Fruit fly (Drosophila melanogaster) whole organism, wandering third instar larva: ENCODE measurements around the gene CG11537.
A peak's percentile ranks its signal among the peaks of the same experiment; 100 is the strongest.

Experiments
- Abd-B ChIP-seq: fragments of >200 bp; optimal IDR thresholded peaks from 2 replicates; lab custom pipeline; 2017; ENCODE audit warnings: missing biosample characterization, missing genetic modification characterization
- CG9705 ChIP-seq: fragments of 200-800 bp; sonication (Bioruptor generic); optimal IDR thresholded peaks from 2 replicates; lab custom pipeline; 2018; ENCODE audit warnings: missing biosample characterization, mild to moderate bottlenecking, missing genetic modification characterization
- Dfd ChIP-seq: fragments of >200 bp; optimal IDR thresholded peaks from 2 replicates; lab custom pipeline; 2017; ENCODE audit warnings: missing biosample characterization, missing genetic modification characterization
- Dif ChIP-seq: fragments of 200-275, 200-300 bp; sonication (Bioruptor generic); optimal IDR thresholded peaks from 2 replicates; lab custom pipeline; 2018; ENCODE audit warnings: missing biosample characterization, missing genetic modification characterization; ENCODE audit not compliant: partially characterized antibody
- GATAd ChIP-seq: sonication (Bioruptor generic); optimal IDR thresholded peaks from 2 replicates; lab custom pipeline; 2016; ENCODE audit warnings: missing biosample characterization, missing genetic modification characterization
- HLH106 ChIP-seq: fragments of 200-800 bp; optimal IDR thresholded peaks from 3 replicates; lab custom pipeline; 2019; ENCODE audit warnings: missing biosample characterization, mild to moderate bottlenecking, missing genetic modification characterization, moderate library complexity
- Hnf4 ChIP-seq: fragments of 200-800 bp; sonication (Bioruptor generic); optimal IDR thresholded peaks from 2 replicates; lab custom pipeline; 2016; ENCODE audit warnings: missing biosample characterization, mild to moderate bottlenecking, missing genetic modification characterization
- Hr78 ChIP-seq: fragments of >200 bp; optimal IDR thresholded peaks from 2 replicates; lab custom pipeline; 2017; ENCODE audit warnings: missing biosample characterization, missing genetic modification characterization
- Hr83 ChIP-seq: fragments of 200-300 bp; sonication (Bioruptor generic); optimal IDR thresholded peaks from 2 replicates; lab custom pipeline; 2016; ENCODE audit warnings: missing biosample characterization, mild to moderate bottlenecking, missing genetic modification characterization, moderate library complexity; ENCODE audit not compliant: poor library complexity, severe bottlenecking
- Jra ChIP-seq: sonication (Bioruptor generic); optimal IDR thresholded peaks from 2 replicates; lab custom pipeline; 2016; ENCODE audit warnings: missing biosample characterization, missing genetic modification characterization
- Mio ChIP-seq: sonication (Bioruptor generic); optimal IDR thresholded peaks from 2 replicates; lab custom pipeline; 2016; ENCODE audit warnings: missing biosample characterization, missing genetic modification characterization
- Myc ChIP-seq: fragments of >200 bp; optimal IDR thresholded peaks from 2 replicates; lab custom pipeline; 2017
- N ChIP-seq: fragments of >200 bp; optimal IDR thresholded peaks from 2 replicates; lab custom pipeline; 2018; ENCODE audit warnings: missing biosample characterization, missing external identifiers, missing genetic modification characterization
- OdsH ChIP-seq: fragments of 200-800 bp; sonication (Bioruptor generic); optimal IDR thresholded peaks from 2 replicates; lab custom pipeline; 2016; ENCODE audit warnings: missing biosample characterization, mild to moderate bottlenecking, missing genetic modification characterization
- Rel ChIP-seq, 2 experiments: fragments of 200-800 bp; sonication (Bioruptor generic) in 1 of 2; optimal IDR thresholded peaks; 2 replicates in 1 of 2; 3 replicates in 1 of 2; lab custom pipeline; 2016 to 2019; ENCODE audit warnings: mild to moderate bottlenecking in 2 of 2, missing biosample characterization in 2 of 2, missing genetic modification characterization in 2 of 2, moderate library complexity in 1 of 2
- Sp1 ChIP-seq: fragments of 200-800 bp; sonication (Bioruptor generic); optimal IDR thresholded peaks from 3 replicates; lab custom pipeline; 2019; ENCODE audit warnings: missing biosample characterization, mild to moderate bottlenecking, missing genetic modification characterization, moderate library complexity
- Vsx2 ChIP-seq: fragments of 200-300, 225-300 bp; sonication (Bioruptor generic); optimal IDR thresholded peaks from 2 replicates; lab custom pipeline; 2018; ENCODE audit warnings: missing biosample characterization, missing genetic modification characterization; ENCODE audit not compliant: partially characterized antibody
- br ChIP-seq: fragments of 200-800 bp; sonication (Bioruptor generic); optimal IDR thresholded peaks from 2 replicates; lab custom pipeline; 2016; ENCODE audit warnings: missing biosample characterization, missing genetic modification characterization
- brk ChIP-seq: fragments of 200-800 bp; sonication (Bioruptor generic); optimal IDR thresholded peaks from 2 replicates; lab custom pipeline; 2016; ENCODE audit warnings: missing biosample characterization, mild to moderate bottlenecking, missing genetic modification characterization
- dl ChIP-seq, 2 experiments: fragments of 175-275, 200-275 bp in 1 of 2; fragments of 200-275 bp in 1 of 2; sonication (Bioruptor generic); optimal IDR thresholded peaks; lab custom pipeline; 2018; ENCODE audit warnings: mild to moderate bottlenecking in 2 of 2, missing biosample characterization in 2 of 2, missing genetic modification characterization in 2 of 2, moderate library complexity in 2 of 2; ENCODE audit not compliant: partially characterized antibody in 2 of 2, insufficient read depth in 1 of 2
- dmrt93B ChIP-seq: fragments of 200-800 bp; sonication (Bioruptor generic); optimal IDR thresholded peaks from 2 replicates; lab custom pipeline; 2018; ENCODE audit warnings: missing biosample characterization, mild to moderate bottlenecking, missing genetic modification characterization
- ey ChIP-seq: fragments of 200-800 bp; sonication (Bioruptor generic); optimal IDR thresholded peaks from 2 replicates; lab custom pipeline; 2016; ENCODE audit warnings: missing biosample characterization, missing genetic modification characterization
- foxo ChIP-seq, 2 experiments: fragments of 200-800 bp; sonication (Bioruptor generic); optimal IDR thresholded peaks; 2 replicates in 1 of 2; 3 replicates in 1 of 2; lab custom pipeline; 2016 to 2017; ENCODE audit warnings: missing biosample characterization in 2 of 2, missing genetic modification characterization in 2 of 2
- fru ChIP-seq: fragments of 200-800 bp; sonication (Bioruptor generic); optimal IDR thresholded peaks from 3 replicates; lab custom pipeline; 2016; ENCODE audit warnings: missing biosample characterization, mild to moderate bottlenecking, missing genetic modification characterization
- h ChIP-seq: fragments of 200-800 bp; sonication (Bioruptor generic); optimal IDR thresholded peaks from 3 replicates; lab custom pipeline; 2016; ENCODE audit warnings: missing biosample characterization, mild to moderate bottlenecking, missing genetic modification characterization
- lola ChIP-seq: fragments of >200 bp; optimal IDR thresholded peaks from 2 replicates; lab custom pipeline; 2017; ENCODE audit warnings: missing biosample characterization, missing genetic modification characterization
- psq ChIP-seq: fragments of 200-800 bp; sonication (Bioruptor generic); optimal IDR thresholded peaks from 3 replicates; lab custom pipeline; 2017; ENCODE audit warnings: missing biosample characterization, mild to moderate bottlenecking, missing genetic modification characterization, moderate library complexity
- rgr ChIP-seq: fragments of 200-800 bp; sonication (Bioruptor generic); optimal IDR thresholded peaks from 3 replicates; lab custom pipeline; 2016; ENCODE audit warnings: missing biosample characterization, mild to moderate bottlenecking, missing genetic modification characterization
- sage ChIP-seq: fragments of 200-800 bp; sonication (Bioruptor generic); optimal IDR thresholded peaks from 2 replicates; lab custom pipeline; 2016; ENCODE audit warnings: missing biosample characterization, mild to moderate bottlenecking, missing genetic modification characterization
- sv ChIP-seq: fragments of 200-800 bp; sonication (Bioruptor generic); optimal IDR thresholded peaks from 3 replicates; lab custom pipeline; 2016; ENCODE audit warnings: missing biosample characterization, missing genetic modification characterization
- tai ChIP-seq: sonication (Bioruptor generic); optimal IDR thresholded peaks from 2 replicates; lab custom pipeline; 2016; ENCODE audit warnings: missing biosample characterization, missing genetic modification characterization

Gene CG11537

DNA sequence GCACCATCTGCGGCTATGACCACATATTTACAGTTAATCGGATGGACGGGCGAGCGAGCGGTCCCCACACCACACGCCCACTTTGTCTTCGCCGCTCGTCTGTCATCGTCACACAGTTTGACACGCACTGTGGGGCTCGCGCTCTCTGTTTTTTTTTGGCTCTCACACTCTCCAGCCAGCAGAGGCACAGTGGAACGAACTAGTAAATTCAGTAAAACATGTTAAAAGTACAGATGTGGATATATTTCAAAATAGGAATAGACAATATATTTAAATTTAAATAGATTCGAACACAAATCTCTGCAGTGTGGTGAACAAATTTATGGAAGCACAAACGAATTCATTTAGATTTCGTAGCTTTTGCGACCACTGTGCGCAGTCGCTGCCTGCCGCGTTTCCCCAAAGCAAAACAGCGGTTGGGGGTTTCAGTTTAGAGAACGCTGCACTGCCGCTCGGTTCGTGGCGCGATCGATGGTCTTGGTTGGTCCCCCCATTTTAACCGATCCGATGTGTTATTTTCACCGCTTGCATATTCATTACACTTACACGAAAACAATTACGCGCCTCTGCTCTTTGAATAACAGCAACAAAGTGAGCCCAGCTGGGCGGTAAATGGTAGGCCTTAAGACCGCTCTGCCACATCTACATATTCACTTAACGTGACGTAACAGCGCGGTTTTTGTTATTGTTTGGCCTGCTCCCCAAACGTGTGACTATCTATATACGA is 61.9 kb downstream of the CG11537 start (continued):
- TF ChIP-seq sv (GFP tag; lab: Kevin White, UChicago) (peak; percentile 99), rgr (GFP tag; lab: Kevin White, UChicago) (peak; percentile 99), brk (peak; percentile 98), dl (GFP tag; optimal IDR thresholded peaks at IDR 0.05; lab: Kevin White, UChicago; ENCODE audit: insufficient read depth in 1 of 2, partially characterized antibody in 2 of 2) (peak; percentile 59 to 76), OdsH (GFP tag; lab: Kevin White, UChicago) (peak; percentile 99), Hr78 (no peak), fru (GFP tag; lab: Kevin White, UChicago) (peak; percentile 99), Dif (peak; percentile 84), Dfd (GFP tag; lab: Kevin White, UChicago) (no peak), Myc (peak; percentile 55), Mio (GFP tag; lab: Kevin White, UChicago) (peak; percentile 87)

DNA sequence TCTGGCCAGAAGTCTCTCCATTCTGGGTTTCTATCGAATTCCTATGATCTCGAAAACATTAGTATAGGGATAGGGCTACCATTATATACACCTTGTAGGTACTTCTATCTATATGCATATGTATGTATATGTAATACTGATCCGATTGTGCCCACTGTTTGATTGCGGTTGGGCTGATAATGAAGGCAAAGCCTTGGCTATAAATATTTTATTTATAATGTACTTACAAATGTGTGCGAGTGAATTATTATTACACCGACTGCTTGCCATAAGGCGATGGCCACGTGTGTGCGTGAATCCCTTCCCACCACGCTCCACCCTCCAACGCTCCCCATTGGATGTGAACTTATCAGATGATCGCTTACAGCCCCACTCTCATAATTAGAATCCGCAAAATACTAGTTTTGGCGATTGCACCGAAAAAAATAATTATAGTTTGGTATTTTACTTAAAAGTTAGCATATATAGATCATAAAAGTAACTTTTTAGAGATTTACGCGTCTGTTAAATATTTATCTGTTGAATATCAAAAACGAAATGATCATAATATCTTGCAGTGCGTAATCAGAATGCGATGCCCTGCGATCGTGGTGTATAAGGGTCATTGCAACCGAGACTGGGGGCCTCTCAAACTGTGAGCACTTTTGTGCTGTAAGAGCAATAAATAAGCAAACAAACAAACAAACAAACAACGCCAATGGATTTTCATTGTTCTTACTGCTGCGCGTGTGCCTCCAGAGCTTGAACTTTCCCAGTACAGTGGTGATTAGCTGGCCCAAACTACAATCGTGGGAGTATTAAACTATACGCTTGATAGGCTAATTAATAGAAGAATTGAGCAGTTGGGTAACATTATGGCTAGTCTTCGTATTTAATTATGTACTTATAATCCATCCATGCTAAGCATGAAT is 62.9 kb downstream of the CG11537 start:
- TF ChIP-seq ey (GFP tag; lab: Kevin White, UChicago) (no peak), Hr83 (peak; percentile 32), dmrt93B (GFP tag; lab: Kevin White, UChicago) (peak; percentile 27), HLH106 (tag; lab: Kevin White, UChicago) (peak; percentile 16), tai (GFP tag; lab: Kevin White, UChicago) (no peak), h (GFP tag; lab: Kevin White, UChicago) (peak; percentile 2), Vsx2 (GFP tag; lab: Kevin White, UChicago) (no peak)

DNA sequence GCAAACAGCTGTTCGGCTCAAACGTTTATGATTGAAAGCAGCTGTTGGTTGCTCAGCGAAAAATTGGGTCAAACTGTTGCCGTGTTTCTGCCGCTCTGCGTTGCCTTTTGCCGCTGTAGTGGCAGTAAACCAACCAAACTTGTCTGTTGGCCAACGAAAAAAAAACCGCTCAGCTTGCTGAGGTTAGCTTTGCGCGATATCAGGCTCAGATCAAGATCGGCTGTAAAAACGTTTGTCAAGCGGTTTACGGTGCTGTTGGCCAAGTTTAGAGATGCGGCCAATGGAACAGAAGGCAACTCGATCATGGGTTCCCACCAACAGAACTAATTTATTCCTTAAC is 64.1 kb downstream of the CG11537 start:
- TF ChIP-seq Myc, result no peak
- no peak for TF ChIP-seq Dfd (GFP tag; lab: Kevin White, UChicago)
- TF ChIP-seq Hnf4 (GFP tag; lab: Kevin White, UChicago), result no peak
- TF ChIP-seq rgr (GFP tag; lab: Kevin White, UChicago), result no peak
- no peak for TF ChIP-seq foxo (GFP tag; optimal IDR thresholded peaks at IDR 0.05; lab: Kevin White, UChicago)
- TF ChIP-seq N (GFP tag; lab: Kevin White, UChicago), result no peak

DNA sequence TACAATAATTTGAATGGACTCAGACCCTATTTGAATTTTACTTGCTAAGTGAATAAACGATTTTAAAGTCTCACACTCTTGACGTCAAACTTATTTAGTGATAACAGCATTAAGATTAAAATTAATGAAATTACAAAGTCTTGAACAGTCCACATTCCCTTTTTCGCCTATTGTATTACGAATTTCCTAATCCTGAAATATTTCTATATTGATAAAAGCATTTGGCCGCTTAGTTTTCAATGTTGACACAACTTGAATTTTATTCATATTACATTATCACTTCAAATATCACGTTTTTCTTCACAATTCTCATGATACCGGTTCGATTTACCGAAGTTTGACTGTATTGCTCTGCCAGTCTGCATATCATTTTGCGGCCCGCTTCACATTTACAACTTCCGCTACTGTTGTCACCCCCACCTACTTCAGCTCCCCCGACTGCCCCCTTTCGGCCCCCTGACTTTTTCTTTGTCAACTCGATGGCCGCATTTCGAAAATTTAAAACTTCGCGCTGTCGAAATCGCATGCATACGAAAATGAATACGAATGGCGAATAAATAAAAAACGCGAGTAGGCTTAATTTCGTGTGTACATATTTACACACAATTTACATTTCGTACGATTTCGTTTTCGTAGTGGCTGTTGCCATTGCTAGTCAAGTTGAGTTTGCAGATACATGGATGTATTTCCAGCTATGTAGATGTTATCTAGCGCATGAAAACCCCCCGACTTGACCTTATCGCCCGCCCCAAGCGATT is 64.7 kb downstream of the CG11537 start:
- peak; percentile 32 for TF ChIP-seq OdsH (GFP tag; lab: Kevin White, UChicago)
- peak; percentile 31 for TF ChIP-seq brk
- no peak for TF ChIP-seq Rel (GFP tag; optimal IDR thresholded peaks at IDR 0.05; lab: Kevin White, UChicago)
- peak; percentile 85 for TF ChIP-seq Rel (tag; optimal IDR thresholded peaks at IDR 0.05; lab: Kevin White, UChicago)
- TF ChIP-seq foxo (GFP tag; optimal IDR thresholded peaks at IDR 0.05; lab: Kevin White, UChicago), result peak in 1 of 2 experiments; percentile 15
- peak; percentile 16 for TF ChIP-seq dmrt93B (GFP tag; lab: Kevin White, UChicago)
- no peak for TF ChIP-seq lola (GFP tag; lab: Kevin White, UChicago)
- TF ChIP-seq GATAd (GFP tag; lab: Kevin White, UChicago), result no peak
- peak; percentile 45 for TF ChIP-seq br
- TF ChIP-seq Dif, result no peak
- TF ChIP-seq CG9705 (GFP tag; lab: Kevin White, UChicago), result peak; percentile 11
- TF ChIP-seq fru (GFP tag; lab: Kevin White, UChicago), result peak; percentile 17
- peak; percentile 31 for TF ChIP-seq ey (GFP tag; lab: Kevin White, UChicago)
- no peak for TF ChIP-seq Abd-B
- peak; percentile 40 for TF ChIP-seq Hr83
- TF ChIP-seq sage (GFP tag; lab: Kevin White, UChicago), result no peak
- no peak for TF ChIP-seq Jra (GFP tag; lab: Kevin White, UChicago)
- TF ChIP-seq rgr (GFP tag; lab: Kevin White, UChicago), result peak; percentile 39
- TF ChIP-seq HLH106 (tag; lab: Kevin White, UChicago), result peak; percentile 46
- TF ChIP-seq h (GFP tag; lab: Kevin White, UChicago), result peak; percentile 41
- peak; percentile 9 for TF ChIP-seq psq (GFP tag; lab: Kevin White, UChicago)
- peak; percentile 20 for TF ChIP-seq Sp1 (GFP tag; lab: Kevin White, UChicago)
